Fruit fly (Drosophila melanogaster) whole organism, embryonic: Measurements from ENCODE around the gene CG11882.

Source experiments
- Abd-B ChIP-seq: fragments of 200-800 bp; sonication (Bioruptor generic); optimal IDR thresholded peaks from 2 replicates; lab custom pipeline; 2018; ENCODE audit warnings: missing biosample characterization, mild to moderate bottlenecking, missing genetic modification characterization, moderate library complexity
- Aef1 ChIP-seq: fragments of 200-800 bp; sonication (Bioruptor generic); IDR thresholded peaks from 3 replicates; pipeline ENCODE4 v1.3.6; 2022; ENCODE audit warnings: missing biosample characterization, missing genetic modification characterization
- Asciz ChIP-seq: fragments of 200-800 bp; sonication (Bioruptor generic); optimal IDR thresholded peaks from 2 replicates; lab custom pipeline; 2017; ENCODE audit warnings: missing biosample characterization, mild to moderate bottlenecking, missing genetic modification characterization, missing genetic modification reagents
- Bgb ChIP-seq: fragments of 200-800 bp; sonication (Bioruptor generic); IDR thresholded peaks from 2 replicates; pipeline ENCODE4 v1.3.6; 2022; ENCODE audit warnings: missing biosample characterization, missing genetic modification characterization; ENCODE audit not compliant: partially characterized antibody
- CG10321 ChIP-seq: fragments of 200-800 bp; sonication (Bioruptor generic); IDR thresholded peaks from 2 replicates; pipeline ENCODE4 v1.3.6; 2022; ENCODE audit warnings: missing biosample characterization, missing genetic modification characterization
- CG10431 ChIP-seq: fragments of 200-800 bp; sonication (Bioruptor generic); optimal IDR thresholded peaks from 3 replicates; lab custom pipeline; 2018; ENCODE audit warnings: missing biosample characterization, mild to moderate bottlenecking, missing genetic modification characterization
- CG11398 ChIP-seq: fragments of 200-800 bp; sonication (Bioruptor generic); optimal IDR thresholded peaks from 2 replicates; lab custom pipeline; 2016; ENCODE audit warnings: missing biosample characterization, missing genetic modification characterization
- CG13123 ChIP-seq: fragments of 200-800 bp; sonication (Bioruptor generic); optimal IDR thresholded peaks from 2 replicates; lab custom pipeline; 2016; ENCODE audit warnings: missing biosample characterization, missing genetic modification characterization
- CG14710 ChIP-seq: fragments of 200-800 bp; sonication (Bioruptor generic); optimal IDR thresholded peaks from 3 replicates; lab custom pipeline; 2019; ENCODE audit warnings: missing biosample characterization, mild to moderate bottlenecking, missing genetic modification characterization, moderate library complexity
- CG15696 ChIP-seq: fragments of 200-800 bp; sonication (Bioruptor generic); optimal IDR thresholded peaks from 2 replicates; lab custom pipeline; 2019; ENCODE audit warnings: missing biosample characterization, mild to moderate bottlenecking, missing genetic modification characterization, moderate library complexity
- CG1647 ChIP-seq: fragments of 200-800 bp; sonication (Bioruptor generic); optimal IDR thresholded peaks from 3 replicates; lab custom pipeline; 2016; ENCODE audit warnings: missing biosample characterization, missing genetic modification characterization
- CG16779 ChIP-seq: fragments of 200-800 bp; sonication (Bioruptor generic); IDR thresholded peaks from 2 replicates; pipeline ENCODE4 v1.3.6; 2022; ENCODE audit warnings: missing biosample characterization, missing genetic modification characterization
- CG16863 ChIP-seq: fragments of 200-800 bp; sonication (Bioruptor generic); optimal IDR thresholded peaks from 3 replicates; lab custom pipeline; 2016; ENCODE audit warnings: missing biosample characterization, missing genetic modification characterization
- CG17186 ChIP-seq: fragments of 200-800 bp; sonication (Bioruptor generic); optimal IDR thresholded peaks from 3 replicates; lab custom pipeline; 2017; ENCODE audit warnings: missing biosample characterization, missing genetic modification reagents, missing genetic modification characterization
- CG17385 ChIP-seq: fragments of 200-800 bp; sonication (Bioruptor generic); optimal IDR thresholded peaks from 3 replicates; lab custom pipeline; 2018; ENCODE audit warnings: missing biosample characterization, mild to moderate bottlenecking, missing genetic modification characterization
- CG31365 ChIP-seq: fragments of 200-800 bp; sonication (Bioruptor generic); optimal IDR thresholded peaks from 2 replicates; lab custom pipeline; 2018; ENCODE audit warnings: missing biosample characterization, mild to moderate bottlenecking, missing genetic modification characterization
- CG4360 ChIP-seq: fragments of 200-800 bp; sonication (Bioruptor generic); IDR thresholded peaks from 2 replicates; pipeline ENCODE4 v1.3.6; 2022; ENCODE audit warnings: missing biosample characterization, missing genetic modification characterization
- CG7556 ChIP-seq: fragments of 200-800 bp; sonication (Bioruptor generic); optimal IDR thresholded peaks from 2 replicates; lab custom pipeline; 2017; ENCODE audit warnings: missing biosample characterization, mild to moderate bottlenecking, missing genetic modification characterization
- CG8290 ChIP-seq, 3 experiments: fragments of 200-800 bp; sonication (Bioruptor generic); optimal IDR thresholded peaks; 2 replicates each; lab custom pipeline; 2016 to 2019; ENCODE audit warnings: missing biosample characterization in 3 of 3, missing genetic modification characterization in 3 of 3, mild to moderate bottlenecking in 2 of 3, moderate library complexity in 1 of 3
- CG8388 ChIP-seq: fragments of 200-800 bp; sonication (Bioruptor generic); optimal IDR thresholded peaks from 2 replicates; lab custom pipeline; 2019; ENCODE audit warnings: missing biosample characterization, mild to moderate bottlenecking, missing genetic modification characterization, moderate library complexity
- CG9727 ChIP-seq: fragments of 200-800 bp; sonication (Bioruptor generic); optimal IDR thresholded peaks from 3 replicates; lab custom pipeline; 2017; ENCODE audit warnings: missing biosample characterization, mild to moderate bottlenecking, missing genetic modification characterization
- D19B ChIP-seq: fragments of 200-800 bp; sonication (Bioruptor generic); optimal IDR thresholded peaks from 2 replicates; lab custom pipeline; 2017; ENCODE audit warnings: missing biosample characterization, mild to moderate bottlenecking, missing genetic modification characterization
- Dip2 ChIP-seq: fragments of 200-800 bp; sonication (Bioruptor generic); IDR thresholded peaks from 2 replicates; pipeline ENCODE4 v1.3.6; 2022; ENCODE audit warnings: missing biosample characterization, missing genetic modification characterization
- Elba2 ChIP-seq: fragments of 200-800 bp; sonication (Bioruptor generic); optimal IDR thresholded peaks from 3 replicates; lab custom pipeline; 2016; ENCODE audit warnings: missing biosample characterization, missing genetic modification characterization
- Gug ChIP-seq: fragments of 200-800 bp; sonication (Bioruptor generic); IDR thresholded peaks from 4 replicates; pipeline ENCODE4 v1.3.6; 2022; ENCODE audit warnings: missing biosample characterization, missing genetic modification characterization
- H2.0 ChIP-seq: fragments of 200-800 bp; sonication (Bioruptor generic); IDR thresholded peaks from 2 replicates; pipeline ENCODE4 v1.3.6; 2022; ENCODE audit warnings: missing biosample characterization, missing genetic modification characterization
- Mrtf ChIP-seq: fragments of 200-800 bp; sonication (Bioruptor generic); IDR thresholded peaks from 3 replicates; pipeline ENCODE4 v1.3.6; 2022; ENCODE audit warnings: missing biosample characterization, missing genetic modification characterization
- Pdp1 ChIP-seq, 2 experiments: fragments of 200-800 bp; sonication (Bioruptor generic); optimal IDR thresholded peaks; 3 replicates each; lab custom pipeline; 2016; ENCODE audit warnings: missing biosample characterization in 2 of 2, missing genetic modification characterization in 2 of 2, mild to moderate bottlenecking in 1 of 2, moderate library complexity in 1 of 2
- Sry-δ ChIP-seq: fragments of 200-800 bp; sonication (Bioruptor generic); optimal IDR thresholded peaks from 2 replicates; lab custom pipeline; 2016; ENCODE audit warnings: missing biosample characterization, missing genetic modification characterization
- ase ChIP-seq: fragments of 200-800 bp; sonication (Bioruptor generic); IDR thresholded peaks from 3 replicates; pipeline ENCODE4 v1.3.6; 2022; ENCODE audit warnings: missing biosample characterization, missing genetic modification characterization
- bcd ChIP-seq: fragments of 200-800 bp; sonication (Bioruptor generic); optimal IDR thresholded peaks from 2 replicates; lab custom pipeline; 2017; ENCODE audit warnings: missing biosample characterization, mild to moderate bottlenecking, missing genetic modification characterization
- crp ChIP-seq, 2 experiments: fragments of 200-800 bp; sonication (Bioruptor generic); optimal IDR thresholded peaks; 2 replicates in 1 of 2; 3 replicates in 1 of 2; lab custom pipeline; 2017; ENCODE audit warnings: missing biosample characterization in 2 of 2, missing genetic modification characterization in 2 of 2, mild to moderate bottlenecking in 1 of 2, moderate library complexity in 1 of 2
- dmrt99B ChIP-seq: fragments of 200-800 bp; sonication (Bioruptor generic); optimal IDR thresholded peaks from 2 replicates; lab custom pipeline; 2018; ENCODE audit warnings: missing biosample characterization, mild to moderate bottlenecking, missing genetic modification characterization, moderate library complexity
- fd102C ChIP-seq: fragments of 200-800 bp; sonication (Bioruptor generic); optimal IDR thresholded peaks from 2 replicates; lab custom pipeline; 2018; ENCODE audit warnings: missing biosample characterization, mild to moderate bottlenecking, missing genetic modification characterization, moderate library complexity
- gsb ChIP-seq: fragments of 200-800 bp; sonication (Bioruptor generic); IDR thresholded peaks from 2 replicates; pipeline ENCODE4 v1.3.6; 2022; ENCODE audit warnings: missing biosample characterization, missing genetic modification characterization
- hb ChIP-seq: fragments of 200-800 bp; sonication (Bioruptor generic); IDR thresholded peaks from 3 replicates; pipeline ENCODE4 v1.3.6; 2022; ENCODE audit warnings: missing biosample characterization, missing genetic modification characterization; ENCODE audit not compliant: partially characterized antibody
- oc ChIP-seq: fragments of 200-800 bp; sonication (Bioruptor generic); optimal IDR thresholded peaks from 2 replicates; lab custom pipeline; 2018; ENCODE audit warnings: missing biosample characterization, mild to moderate bottlenecking, missing genetic modification characterization, moderate library complexity
- otp ChIP-seq: fragments of 200-800 bp; sonication (Bioruptor generic); IDR thresholded peaks from 3 replicates; pipeline ENCODE4, ENCODE4 v1.3.6; 2022; ENCODE audit warnings: missing biosample characterization, missing genetic modification characterization
- pnt ChIP-seq: fragments of 200-800 bp; sonication (Bioruptor generic); optimal IDR thresholded peaks from 3 replicates; lab custom pipeline; 2016; ENCODE audit warnings: missing biosample characterization, missing genetic modification characterization
- schlank ChIP-seq: fragments of 200-800 bp; sonication (Bioruptor generic); optimal IDR thresholded peaks from 2 replicates; lab custom pipeline; 2018; ENCODE audit warnings: missing biosample characterization, mild to moderate bottlenecking, missing genetic modification characterization
- sd ChIP-seq: fragments of 200-800 bp; sonication (Bioruptor generic); optimal IDR thresholded peaks from 3 replicates; lab custom pipeline; 2018; ENCODE audit warnings: missing biosample characterization, mild to moderate bottlenecking, missing genetic modification characterization, moderate library complexity
- sima ChIP-seq: fragments of 200-800 bp; sonication (Bioruptor generic); optimal IDR thresholded peaks from 2 replicates; lab custom pipeline; 2016; ENCODE audit warnings: missing biosample characterization, missing genetic modification characterization
- sr ChIP-seq: fragments of 200-800 bp; sonication (Bioruptor generic); IDR thresholded peaks from 3 replicates; pipeline ENCODE4 v1.3.6; 2022; ENCODE audit warnings: missing biosample characterization, missing genetic modification characterization
- twi ChIP-seq: fragments of 200-800 bp; optimal IDR thresholded peaks from 2 replicates; lab custom pipeline; 2019; ENCODE audit warnings: missing biosample characterization, mild to moderate bottlenecking, missing genetic modification characterization, moderate library complexity
- wek ChIP-seq: fragments of 200-800 bp; sonication (Bioruptor generic); optimal IDR thresholded peaks from 3 replicates; lab custom pipeline; 2018; ENCODE audit warnings: missing biosample characterization, mild to moderate bottlenecking, missing genetic modification characterization, moderate library complexity
- zfh1 ChIP-seq: fragments of 200-800 bp; sonication (Bioruptor generic); IDR thresholded peaks from 3 replicates; pipeline ENCODE4 v1.3.6; 2022; ENCODE audit warnings: missing biosample characterization, missing genetic modification characterization

Gene CG11882

DNA sequence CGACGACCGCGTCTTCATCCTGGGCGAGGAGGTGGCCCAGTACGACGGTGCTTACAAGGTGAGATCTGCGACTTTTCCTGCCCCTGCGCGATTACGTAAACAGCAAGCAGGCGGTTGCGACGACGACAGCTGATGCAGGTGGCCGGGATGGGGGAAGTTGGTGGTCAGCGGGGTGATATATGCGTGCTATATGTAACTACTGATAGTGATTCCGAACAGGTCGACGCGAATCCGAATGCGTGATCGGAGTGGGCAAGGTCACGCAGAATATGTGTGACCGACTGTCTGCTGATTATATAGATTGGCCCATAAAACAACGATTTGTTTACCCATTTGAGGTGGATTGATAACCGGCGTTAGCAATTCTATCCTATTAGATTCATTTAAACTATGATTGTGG lies 34.6 kb downstream of the CG11882 start (continued):
- TF ChIP-seq Gug (GFP tag; lab: Robert Waterston, UW) (no peak), oc (tag; lab: Kevin White, UChicago) (no peak), CG10321 (GFP tag; lab: Robert Waterston, UW) (no peak), Bgb (GFP tag; lab: Robert Waterston, UW) (0 out of 2 replicates have a peak, but pooled peaks have one; percentile 10), dmrt99B (tag; lab: Kevin White, UChicago) (no peak), crp (GFP tag; optimal IDR thresholded peaks at IDR 0.05; lab: Kevin White, UChicago) (peak in 1 of 2 experiments; percentile 3), CG16863 (GFP tag; lab: Kevin White, UChicago) (no peak), Pdp1 (GFP tag; optimal IDR thresholded peaks at IDR 0.05; lab: Kevin White, UChicago) (peak in 1 of 2 experiments; percentile 97)

DNA sequence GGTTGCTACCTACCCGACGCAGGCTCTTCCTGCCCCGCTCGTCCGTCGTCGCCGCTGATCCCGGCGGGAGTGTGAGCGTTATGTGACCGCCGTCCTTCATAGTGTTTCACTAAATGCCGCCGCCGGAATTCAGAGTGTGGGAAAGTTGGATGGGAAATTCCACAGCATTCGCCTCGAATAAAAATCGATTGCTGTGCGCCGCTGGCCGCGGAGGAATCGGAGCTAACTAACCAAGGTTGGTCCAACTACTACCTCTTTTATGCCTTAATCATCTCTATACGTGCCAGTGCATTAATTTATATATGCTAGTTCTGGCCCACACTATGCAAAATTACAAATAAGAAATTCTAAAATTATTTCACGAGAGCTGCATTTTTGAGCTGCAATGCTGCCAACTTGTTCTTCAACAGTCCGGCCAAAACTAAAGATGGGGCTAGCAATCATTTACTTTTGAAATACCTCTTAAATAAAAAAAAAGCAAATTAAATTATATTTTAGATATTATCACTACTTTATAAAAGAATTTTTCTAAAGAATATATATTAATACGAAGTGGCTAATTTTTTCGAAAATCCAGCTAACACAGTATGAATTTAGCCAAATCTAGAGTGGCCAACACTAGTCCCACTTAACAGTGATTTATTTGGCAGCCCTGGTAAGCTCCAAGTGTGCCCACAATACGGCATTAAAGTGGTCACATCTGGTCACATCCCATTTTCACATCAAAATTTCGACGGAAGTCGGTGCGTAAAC lies 35.4 kb downstream of the CG11882 start, which contains the start of the genes alpha-Man-Ib and Pdhb:
Gene alpha-Man-Ib, minus strand, starts transcription at position 425 of the 753 bp plus-strand sequence.
Gene Pdhb, plus strand, starts transcription at position 674 of the 753 bp plus-strand sequence.
- TF ChIP-seq Aef1 (GFP tag; lab: Robert Waterston, UW) (peak; percentile 82), D19B (GFP tag; lab: Kevin White, UChicago) (peak; percentile 50), Mrtf (GFP tag; lab: Robert Waterston, UW) (peak; percentile 75; the same call in 2 of the 3 replicates), CG13123 (peak; percentile 69), wek (GFP tag; lab: Kevin White, UChicago) (no peak), sd (tag; lab: Kevin White, UChicago) (peak; percentile 92), CG17186 (GFP tag; lab: Kevin White, UChicago) (peak; percentile 44), Elba2 (GFP tag; lab: Kevin White, UChicago) (peak; percentile 69), CG15696 (tag; lab: Kevin White, UChicago) (peak; percentile 81), Abd-B (GFP tag; lab: Kevin White, UChicago) (peak; percentile 94), CG1647 (GFP tag; lab: Kevin White, UChicago) (peak; percentile 22), twi (tag; lab: Kevin White, UChicago) (peak; percentile 73), CG9727 (GFP tag; lab: Kevin White, UChicago) (peak; percentile 81), sr (GFP tag; lab: Robert Waterston, UW) (no peak), CG8388 (GFP tag; lab: Kevin White, UChicago) (peak; percentile 67), ase (GFP tag; lab: Robert Waterston, UW) (peak; percentile 74), pnt (GFP tag; lab: Kevin White, UChicago) (peak; percentile 45), otp (GFP tag; lab: Robert Waterston, UW) (no peak; the same call in 2 of the 3 replicates), CG10431 (GFP tag; lab: Kevin White, UChicago) (no peak), CG17385 (GFP tag; lab: Kevin White, UChicago) (peak; percentile 64), Dip2 (GFP tag; lab: Robert Waterston, UW) (no peak), CG4360 (GFP tag; lab: Robert Waterston, UW) (no peak), Sry-δ (GFP tag; lab: Kevin White, UChicago) (peak; percentile 64), H2.0 (GFP tag; lab: Robert Waterston, UW) (peak; percentile 66), CG16779 (peak; percentile 64; the same call in 1 of the 2 replicates), schlank (peak; percentile 35), CG8290 (GFP tag; optimal IDR thresholded peaks at IDR 0.05; lab: Kevin White, UChicago) (peak; percentile 64), CG8290 (tag; optimal IDR thresholded peaks at IDR 0.05; lab: Kevin White, UChicago) (peak in 1 of 2 experiments; percentile 52), hb (GFP tag; lab: Robert Waterston, UW) (no peak), bcd (GFP tag; lab: Kevin White, UChicago) (no peak), Asciz (GFP tag; lab: Kevin White, UChicago) (no peak), CG14710 (tag; lab: Kevin White, UChicago) (peak; percentile 98), zfh1 (GFP tag; lab: Robert Waterston, UW) (peak; percentile 53; the same call in 2 of the 3 replicates), gsb (GFP tag; lab: Robert Waterston, UW) (no peak), CG11398 (GFP tag; lab: Kevin White, UChicago) (no peak), CG7556 (peak; percentile 73), CG31365 (tag; lab: Kevin White, UChicago) (no peak), sima (GFP tag; lab: Kevin White, UChicago) (no peak), fd102C (no peak), dmrt99B (tag; lab: Kevin White, UChicago) (no peak)
